Fruit fly (Drosophila melanogaster): ENCODE measurements around the gene Pits.
A peak's percentile ranks its signal among the peaks of the same experiment; 100 is the strongest.

The Pits gene

DNA sequence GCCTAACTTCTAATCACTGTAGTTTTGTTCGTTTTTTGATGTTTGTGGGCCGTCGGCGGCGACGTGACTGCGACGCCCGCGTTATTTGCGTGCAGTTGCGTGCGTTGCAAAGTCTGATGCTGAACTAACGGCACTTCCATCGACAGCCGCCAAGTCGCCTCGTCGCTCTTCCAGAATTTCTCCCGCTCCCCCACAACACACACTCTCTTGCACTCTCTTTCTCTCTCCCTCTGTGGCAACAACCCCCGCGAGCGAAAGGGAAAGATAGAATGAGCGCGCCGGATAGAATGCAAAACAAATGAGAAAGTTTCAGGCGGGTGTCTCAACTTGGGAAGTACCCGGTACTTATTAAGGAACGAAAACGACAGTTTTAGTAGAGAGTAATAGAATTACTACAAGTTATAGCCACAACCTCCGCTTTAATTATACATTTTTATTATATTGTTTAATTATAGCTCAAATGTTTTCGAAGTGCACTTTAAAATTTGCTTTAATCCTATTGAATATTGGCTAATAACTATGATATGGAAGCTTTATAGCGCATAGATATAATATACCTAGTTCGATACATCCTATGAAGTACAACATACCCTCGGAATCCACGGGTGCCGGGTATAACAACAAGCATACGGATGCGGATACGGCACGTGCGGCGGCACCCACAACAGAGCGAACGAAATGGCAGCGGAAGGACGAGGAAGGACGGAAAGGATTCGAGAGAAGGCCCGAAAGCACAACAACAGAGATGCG lies 36.0 kb downstream of the Pits start:
- TF ChIP-seq esn (GFP tag; optimal IDR thresholded peaks at IDR 0.05) (no peak), Eip78C (GFP tag) (peak; percentile 67), Sox14 (GFP tag; optimal IDR thresholded peaks at IDR 0.05) (no peak), svp (GFP tag) (peak; percentile 27), lz (GFP tag; optimal IDR thresholded peaks at IDR 0.05) (no peak), CG9139 (GFP tag; optimal IDR thresholded peaks at IDR 0.05) (no peak), CG6163 (GFP tag; IDR thresholded peaks at IDR 0.05) (no peak), CG16779 (tag; optimal IDR thresholded peaks at IDR 0.05) (no peak), Met (GFP tag; optimal IDR thresholded peaks at IDR 0.05) (no peak), Ets96B (tag; optimal IDR thresholded peaks at IDR 0.05) (no peak), Hr39 (GFP tag; optimal IDR thresholded peaks at IDR 0.05) (no peak), CG6854 (GFP tag; optimal IDR thresholded peaks at IDR 0.05) (no peak), cyc (GFP tag; optimal IDR thresholded peaks at IDR 0.05) (no peak), CG32006 (GFP tag; optimal IDR thresholded peaks at IDR 0.05) (peak; percentile 17), topi (GFP tag; optimal IDR thresholded peaks at IDR 0.05) (no peak), CG7368 (GFP tag; optimal IDR thresholded peaks at IDR 0.05) (no peak), Ets21C (GFP tag; optimal IDR thresholded peaks at IDR 0.05) (no peak), CG3919 (GFP tag; optimal IDR thresholded peaks at IDR 0.05) (no peak), CG10669 (GFP tag; optimal IDR thresholded peaks at IDR 0.05) (peak; percentile 11)

DNA sequence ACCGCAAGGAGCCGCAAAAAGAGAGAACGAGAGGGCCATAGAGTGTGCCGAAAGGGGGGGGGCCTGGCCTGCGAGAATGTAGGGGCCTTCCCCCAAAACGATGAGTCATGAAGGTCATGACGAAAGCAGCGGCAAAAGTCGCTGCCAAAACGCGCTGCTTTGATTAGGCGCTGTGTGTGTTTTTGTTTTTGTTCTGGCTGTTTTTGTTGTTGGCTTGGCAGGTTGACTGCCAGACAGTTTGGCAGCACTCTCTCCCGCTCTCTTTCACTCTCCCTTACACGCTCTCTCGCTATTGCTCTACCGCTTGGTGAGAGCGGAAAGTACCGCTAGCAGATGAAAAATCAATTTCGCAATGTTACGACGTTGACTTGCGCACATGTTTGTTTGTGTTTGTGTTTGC lies 36.9 kb downstream of the Pits start:
- no peak for TF ChIP-seq CG6276 (GFP tag; optimal IDR thresholded peaks at IDR 0.05)
- peak; percentile 16 for TF ChIP-seq Eip78C (GFP tag)

DNA sequence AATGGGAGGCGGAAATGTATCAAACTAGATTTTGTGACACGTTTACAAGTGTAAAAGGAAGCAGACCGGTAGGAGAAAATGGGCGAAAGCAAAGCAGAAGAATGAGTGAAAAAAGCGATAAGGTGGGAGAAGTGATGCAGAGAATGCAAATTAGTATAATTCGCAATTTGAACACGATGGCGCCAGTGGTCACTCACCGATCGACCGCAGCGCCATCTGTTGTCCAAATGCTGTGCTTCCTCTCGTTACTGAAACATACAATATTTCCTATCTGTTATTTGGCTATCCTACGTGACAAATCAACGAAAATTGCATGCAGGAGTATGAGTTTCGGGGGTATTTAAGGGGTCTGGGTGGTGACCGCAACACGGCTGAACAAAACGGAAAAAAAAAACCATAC lies 42.2 kb downstream of the Pits start:
- TF ChIP-seq vri (GFP tag; optimal IDR thresholded peaks at IDR 0.05) (no peak), eg (GFP tag; IDR thresholded peaks at IDR 0.05) (no peak), CG11762 (GFP tag; optimal IDR thresholded peaks at IDR 0.05; ENCODE audit: insufficient read depth) (no peak)

DNA sequence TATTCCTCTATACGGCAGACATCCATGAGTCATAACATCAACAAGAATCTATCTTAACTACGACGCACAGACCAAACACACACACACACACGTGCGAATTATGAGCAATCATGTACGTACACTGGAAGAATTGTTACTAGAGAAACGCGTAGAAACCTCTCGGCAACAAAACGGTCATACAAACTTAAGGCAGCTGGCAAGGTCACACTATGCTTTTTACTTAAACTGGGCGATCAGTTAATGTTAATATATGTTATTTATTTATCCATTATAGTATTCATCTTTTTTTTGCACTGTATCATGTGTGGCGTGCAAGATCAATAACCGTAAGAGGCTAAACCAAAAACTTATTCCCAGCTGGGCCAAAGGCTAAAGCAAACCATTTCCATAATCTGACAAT lies 43.8 kb downstream of the Pits start:
- TF ChIP-seq Eip78C (GFP tag) (peak; percentile 15), Sox15 (GFP tag; optimal IDR thresholded peaks at IDR 0.05) (no peak), CG3919 (GFP tag; optimal IDR thresholded peaks at IDR 0.05) (no peak)

DNA sequence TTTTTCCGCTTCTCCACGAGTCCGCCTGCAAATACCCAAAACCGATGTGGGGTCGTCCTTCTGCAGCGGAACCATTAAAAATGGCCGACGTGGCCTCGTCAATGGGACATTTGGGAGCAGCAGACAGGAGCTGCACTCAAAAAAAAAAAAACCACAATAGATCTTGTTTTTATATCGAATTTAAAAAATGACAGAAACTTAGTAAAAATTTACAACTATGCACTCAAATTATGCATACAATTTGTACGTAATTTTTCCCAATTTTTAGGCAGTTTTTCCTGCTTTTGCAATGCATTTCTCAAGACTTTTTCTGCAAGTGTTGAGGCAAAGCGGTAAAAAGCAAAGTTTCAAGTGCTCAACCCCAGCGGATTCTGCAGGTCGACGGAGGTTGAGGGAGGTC lies 49.4 kb downstream of the Pits start:
- peak; percentile 60 for TF ChIP-seq svp (GFP tag)
- TF ChIP-seq spab (GFP tag; optimal IDR thresholded peaks at IDR 0.05) = no peak
- no peak for TF ChIP-seq achi (GFP tag; optimal IDR thresholded peaks at IDR 0.05)
- peak; percentile 46 for TF ChIP-seq esn (GFP tag; optimal IDR thresholded peaks at IDR 0.05)
- peak in 1 of 2 experiments; percentile 3 for TF ChIP-seq ss (GFP tag; optimal IDR thresholded peaks at IDR 0.05)
- peak; percentile 19 for TF ChIP-seq CG3919 (GFP tag; optimal IDR thresholded peaks at IDR 0.05)
- TF ChIP-seq pdm3 (GFP tag; optimal IDR thresholded peaks at IDR 0.05) = peak; percentile 22
- no peak for TF ChIP-seq vri (GFP tag; optimal IDR thresholded peaks at IDR 0.05)
- TF ChIP-seq Sox102F (GFP tag; optimal IDR thresholded peaks at IDR 0.05) = peak; percentile 4
- peak; percentile 22 for TF ChIP-seq Eip75B (GFP tag; optimal IDR thresholded peaks at IDR 0.05)
- TF ChIP-seq Smox (GFP tag; optimal IDR thresholded peaks at IDR 0.05) = peak; percentile 41
- peak; percentile 28 for TF ChIP-seq topi (GFP tag; optimal IDR thresholded peaks at IDR 0.05)
- TF ChIP-seq Ets96B (tag; optimal IDR thresholded peaks at IDR 0.05) = peak; percentile 12
- peak; percentile 37 for TF ChIP-seq CG31627 (GFP tag; optimal IDR thresholded peaks at IDR 0.05)
- TF ChIP-seq CG6792 (GFP tag; optimal IDR thresholded peaks at IDR 0.05) = peak; percentile 19
- peak; percentile 38 for TF ChIP-seq Met (GFP tag; optimal IDR thresholded peaks at IDR 0.05)
- TF ChIP-seq Eip78C (GFP tag) = peak; percentile 72
- TF ChIP-seq cyc (GFP tag; optimal IDR thresholded peaks at IDR 0.05) = peak; percentile 21
- no peak for TF ChIP-seq CG8119 (GFP tag; IDR thresholded peaks at IDR 0.05)
- TF ChIP-seq Ets21C (GFP tag; optimal IDR thresholded peaks at IDR 0.05) = no peak
- peak; percentile 34 for TF ChIP-seq Hr39 (GFP tag; optimal IDR thresholded peaks at IDR 0.05)
- TF ChIP-seq OdsH (GFP tag; optimal IDR thresholded peaks at IDR 0.05) = peak; percentile 23
- peak; percentile 24 for TF ChIP-seq CG10669 (GFP tag; optimal IDR thresholded peaks at IDR 0.05)

Data from whole organism, prepupa.